Fruit fly (Drosophila melanogaster) whole organism, embryonic: ENCODE data around the gene CG14664.
A peak's percentile ranks its signal among the peaks of the same experiment; 100 is the strongest.

Experiments
- ATbp ChIP-seq: fragments of 200-800 bp; sonication (Bioruptor generic); optimal IDR thresholded peaks from 2 replicates; lab custom pipeline; 2017; ENCODE audit warnings: missing biosample characterization, mild to moderate bottlenecking, missing genetic modification characterization, missing genetic modification reagents
- B-H1 ChIP-seq: fragments of 200-800 bp; sonication (Bioruptor generic); IDR thresholded peaks from 3 replicates; pipeline ENCODE4 v1.3.6; 2022; ENCODE audit warnings: missing biosample characterization, missing genetic modification characterization
- BtbVII ChIP-seq: fragments of 200-800 bp; sonication (Bioruptor generic); optimal IDR thresholded peaks from 3 replicates; lab custom pipeline; 2017; ENCODE audit warnings: missing biosample characterization, mild to moderate bottlenecking, missing genetic modification characterization
- CG10431 ChIP-seq: fragments of 200-800 bp; sonication (Bioruptor generic); optimal IDR thresholded peaks from 3 replicates; lab custom pipeline; 2018; ENCODE audit warnings: missing biosample characterization, mild to moderate bottlenecking, missing genetic modification characterization
- CG11504 ChIP-seq: fragments of 200-800 bp; sonication (Bioruptor generic); optimal IDR thresholded peaks from 3 replicates; lab custom pipeline; 2019; ENCODE audit warnings: missing biosample characterization, mild to moderate bottlenecking, missing genetic modification characterization, moderate library complexity
- CG11560 ChIP-seq: fragments of 200-800 bp; sonication (Bioruptor generic); IDR thresholded peaks from 3 replicates; pipeline ENCODE4 v1.3.6; 2022; ENCODE audit warnings: missing biosample characterization, missing genetic modification characterization
- CG12071 ChIP-seq: fragments of 200-800 bp; sonication (Bioruptor generic); optimal IDR thresholded peaks from 3 replicates; lab custom pipeline; 2018; ENCODE audit warnings: missing biosample characterization, mild to moderate bottlenecking, missing genetic modification characterization
- CG13894 ChIP-seq: fragments of 200-800 bp; sonication (Bioruptor generic); optimal IDR thresholded peaks from 3 replicates; lab custom pipeline; 2018; ENCODE audit warnings: missing biosample characterization, mild to moderate bottlenecking, missing genetic modification characterization, moderate library complexity
- CG14860 ChIP-seq: fragments of 200-800 bp; sonication (Bioruptor generic); IDR thresholded peaks from 3 replicates; pipeline ENCODE4 v1.3.6; 2022; ENCODE audit warnings: missing biosample characterization, missing genetic modification characterization; ENCODE audit not compliant: partially characterized antibody
- CG15269 ChIP-seq: fragments of 200-800 bp; sonication (Bioruptor generic); optimal IDR thresholded peaks from 2 replicates; lab custom pipeline; 2018; ENCODE audit warnings: missing biosample characterization, mild to moderate bottlenecking, missing genetic modification characterization, moderate library complexity
- CG1529 ChIP-seq: fragments of 200-800 bp; sonication (Bioruptor generic); optimal IDR thresholded peaks from 3 replicates; lab custom pipeline; 2018; ENCODE audit warnings: missing biosample characterization, missing genetic modification characterization
- CG17912 ChIP-seq: fragments of 200-800 bp; sonication (Bioruptor generic); optimal IDR thresholded peaks from 2 replicates; lab custom pipeline; 2018; ENCODE audit warnings: missing biosample characterization, mild to moderate bottlenecking, missing genetic modification characterization
- CG1832 ChIP-seq: fragments of 200-800 bp; sonication (Bioruptor generic); optimal IDR thresholded peaks from 2 replicates; lab custom pipeline; 2017; ENCODE audit warnings: missing biosample characterization, mild to moderate bottlenecking, missing genetic modification characterization, inconsistent platforms
- CG2116 ChIP-seq: fragments of 200-800 bp; sonication (Bioruptor generic); optimal IDR thresholded peaks from 3 replicates; lab custom pipeline; 2018; ENCODE audit warnings: missing biosample characterization, mild to moderate bottlenecking, missing genetic modification characterization
- CG2889 ChIP-seq: fragments of 200-800 bp; sonication (Bioruptor generic); IDR thresholded peaks from 3 replicates; pipeline ENCODE4 v1.3.6; 2022; ENCODE audit warnings: missing biosample characterization, missing genetic modification characterization
- CG3838 ChIP-seq: fragments of 200-800 bp; sonication (Bioruptor generic); optimal IDR thresholded peaks from 3 replicates; lab custom pipeline; 2016; ENCODE audit warnings: missing biosample characterization, missing genetic modification characterization
- CG6175 ChIP-seq: fragments of 200-800 bp; sonication (Bioruptor generic); IDR thresholded peaks from 3 replicates; pipeline ENCODE4 v1.3.6; 2022; ENCODE audit warnings: missing biosample characterization, missing genetic modification characterization
- CG7357 ChIP-seq: fragments of 200-800 bp; sonication (Bioruptor generic); IDR thresholded peaks from 3 replicates; pipeline ENCODE4 v1.3.6; 2022; ENCODE audit warnings: missing biosample characterization, missing genetic modification characterization
- CG7963 ChIP-seq: fragments of 200-800 bp; sonication (Bioruptor generic); IDR thresholded peaks from 3 replicates; pipeline ENCODE4 v1.3.6; 2022; ENCODE audit warnings: missing biosample characterization, missing genetic modification characterization; ENCODE audit not compliant: partially characterized antibody
- Chrac-16 ChIP-seq: fragments of 200-800 bp; sonication (Bioruptor generic); optimal IDR thresholded peaks from 3 replicates; lab custom pipeline; 2016; ENCODE audit warnings: missing biosample characterization, missing genetic modification characterization
- D ChIP-seq, 2 experiments: fragments of 200-800 bp in 1 of 2; fragments of >200 bp in 1 of 2; sonication (Bioruptor generic) in 1 of 2; optimal IDR thresholded peaks; 2 replicates in 1 of 2; 3 replicates in 1 of 2; lab custom pipeline; 2017; ENCODE audit warnings: mild to moderate bottlenecking in 1 of 2, missing biosample characterization in 1 of 2, missing genetic modification characterization in 1 of 2, missing genetic modification reagents in 1 of 2
- Dip2 ChIP-seq: fragments of 200-800 bp; sonication (Bioruptor generic); IDR thresholded peaks from 2 replicates; pipeline ENCODE4 v1.3.6; 2022; ENCODE audit warnings: missing biosample characterization, missing genetic modification characterization
- Doc2 ChIP-seq: fragments of 200-800 bp; sonication (Bioruptor generic); IDR thresholded peaks from 2 replicates; pipeline ENCODE4 v1.3.6; 2022; ENCODE audit warnings: missing biosample characterization, missing genetic modification characterization
- ERR ChIP-seq: fragments of 200-800 bp; sonication (Bioruptor generic); optimal IDR thresholded peaks from 2 replicates; lab custom pipeline; 2016; ENCODE audit warnings: missing biosample characterization, missing genetic modification characterization
- Ets65A ChIP-seq: fragments of 200-800 bp; sonication (Bioruptor generic); peaks from one replicate; lab custom pipeline; 2016; ENCODE audit warnings: missing biosample characterization, missing genetic modification characterization
- HLH54F ChIP-seq: fragments of 200-800 bp; sonication (Bioruptor generic); optimal IDR thresholded peaks from 3 replicates; lab custom pipeline; 2016; ENCODE audit warnings: missing biosample characterization, missing genetic modification characterization
- Mrtf ChIP-seq: fragments of 200-800 bp; sonication (Bioruptor generic); IDR thresholded peaks from 3 replicates; pipeline ENCODE4 v1.3.6; 2022; ENCODE audit warnings: missing biosample characterization, missing genetic modification characterization
- Rfx ChIP-seq: fragments of 200-800 bp; sonication (Bioruptor generic); IDR thresholded peaks from 2 replicates; pipeline ENCODE4 v1.3.6; 2022; ENCODE audit warnings: missing biosample characterization, missing genetic modification characterization
- ab ChIP-seq: fragments of 200-800 bp; sonication (Bioruptor generic); optimal IDR thresholded peaks from 2 replicates; lab custom pipeline; 2016; ENCODE audit warnings: missing biosample characterization, missing genetic modification characterization
- ara ChIP-seq: fragments of 200-800 bp; sonication (Bioruptor generic); IDR thresholded peaks from 2 replicates; pipeline ENCODE4 v1.3.6; 2022; ENCODE audit warnings: missing biosample characterization, missing genetic modification characterization
- cg ChIP-seq: fragments of 200-800 bp; sonication (Bioruptor generic); optimal IDR thresholded peaks from 3 replicates; lab custom pipeline; 2019; ENCODE audit warnings: missing biosample characterization, mild to moderate bottlenecking, missing genetic modification characterization, moderate library complexity
- ci ChIP-seq: fragments of 200-800 bp; sonication (Bioruptor generic); IDR thresholded peaks from 3 replicates; pipeline ENCODE4 v1.3.6; 2022; ENCODE audit warnings: missing biosample characterization, missing genetic modification characterization
- crp ChIP-seq, 2 experiments: fragments of 200-800 bp; sonication (Bioruptor generic); optimal IDR thresholded peaks; 2 replicates in 1 of 2; 3 replicates in 1 of 2; lab custom pipeline; 2017; ENCODE audit warnings: missing biosample characterization in 2 of 2, missing genetic modification characterization in 2 of 2, mild to moderate bottlenecking in 1 of 2, moderate library complexity in 1 of 2
- cwo ChIP-seq: fragments of 200-800 bp; sonication (Bioruptor generic); optimal IDR thresholded peaks from 3 replicates; lab custom pipeline; 2017; ENCODE audit warnings: missing biosample characterization, missing genetic modification characterization, mild to moderate bottlenecking, moderate library complexity, missing genetic modification reagents
- dmrt99B ChIP-seq: fragments of 200-800 bp; sonication (Bioruptor generic); optimal IDR thresholded peaks from 2 replicates; lab custom pipeline; 2018; ENCODE audit warnings: missing biosample characterization, mild to moderate bottlenecking, missing genetic modification characterization, moderate library complexity
- eve ChIP-seq, 2 experiments: fragments of >200 bp; optimal IDR thresholded peaks; 2 replicates each; lab custom pipeline; 2017; ENCODE audit warnings: missing biosample characterization in 2 of 2, missing genetic modification characterization in 2 of 2
- lbe ChIP-seq: fragments of 200-800 bp; sonication (Bioruptor generic); optimal IDR thresholded peaks from 2 replicates; lab custom pipeline; 2016; ENCODE audit warnings: missing biosample characterization, mild to moderate bottlenecking, missing genetic modification characterization
- mirr ChIP-seq: fragments of 200-800 bp; sonication (Bioruptor generic); optimal IDR thresholded peaks from 3 replicates; lab custom pipeline; 2018; ENCODE audit warnings: missing biosample characterization, mild to moderate bottlenecking, missing genetic modification characterization
- peb ChIP-seq: fragments of 200-800 bp; sonication (Bioruptor generic); IDR thresholded peaks from 2 replicates; pipeline ENCODE4 v1.3.6; 2022; ENCODE audit warnings: missing biosample characterization, missing genetic modification characterization
- ranshi ChIP-seq: fragments of 200-800 bp; sonication (Bioruptor generic); IDR thresholded peaks from 2 replicates; pipeline ENCODE4 v1.3.6; 2022; ENCODE audit warnings: missing biosample characterization, missing genetic modification characterization
- scrt ChIP-seq: fragments of 200-800 bp; sonication (Bioruptor generic); optimal IDR thresholded peaks from 2 replicates; lab custom pipeline; 2018; ENCODE audit warnings: missing biosample characterization, mild to moderate bottlenecking, missing genetic modification characterization, moderate library complexity
- sd ChIP-seq: fragments of 200-800 bp; sonication (Bioruptor generic); optimal IDR thresholded peaks from 3 replicates; lab custom pipeline; 2018; ENCODE audit warnings: missing biosample characterization, mild to moderate bottlenecking, missing genetic modification characterization, moderate library complexity
- seq ChIP-seq: fragments of 200-800 bp; sonication (Bioruptor generic); IDR thresholded peaks from 2 replicates; pipeline ENCODE4 v1.3.6; 2022; ENCODE audit warnings: missing biosample characterization, missing genetic modification characterization
- sim ChIP-seq: fragments of 200-800 bp; sonication (Bioruptor generic); IDR thresholded peaks from 2 replicates; pipeline ENCODE4 v1.3.6; 2022; ENCODE audit warnings: missing biosample characterization, missing genetic modification characterization
- slbo ChIP-seq: fragments of 200-800 bp; sonication (Bioruptor generic); IDR thresholded peaks from 2 replicates; pipeline ENCODE4 v1.3.6; 2022; ENCODE audit warnings: missing biosample characterization, missing genetic modification characterization
- toy ChIP-seq: fragments of 200-800 bp; sonication (Bioruptor generic); IDR thresholded peaks from 2 replicates; pipeline ENCODE4 v1.3.6; 2022; ENCODE audit warnings: missing biosample characterization, missing genetic modification characterization
- tup ChIP-seq: fragments of 200-800 bp; sonication (Bioruptor generic); optimal IDR thresholded peaks from 2 replicates; lab custom pipeline; 2016; ENCODE audit warnings: missing biosample characterization, mild to moderate bottlenecking, missing genetic modification characterization, moderate library complexity

Gene CG14664

DNA sequence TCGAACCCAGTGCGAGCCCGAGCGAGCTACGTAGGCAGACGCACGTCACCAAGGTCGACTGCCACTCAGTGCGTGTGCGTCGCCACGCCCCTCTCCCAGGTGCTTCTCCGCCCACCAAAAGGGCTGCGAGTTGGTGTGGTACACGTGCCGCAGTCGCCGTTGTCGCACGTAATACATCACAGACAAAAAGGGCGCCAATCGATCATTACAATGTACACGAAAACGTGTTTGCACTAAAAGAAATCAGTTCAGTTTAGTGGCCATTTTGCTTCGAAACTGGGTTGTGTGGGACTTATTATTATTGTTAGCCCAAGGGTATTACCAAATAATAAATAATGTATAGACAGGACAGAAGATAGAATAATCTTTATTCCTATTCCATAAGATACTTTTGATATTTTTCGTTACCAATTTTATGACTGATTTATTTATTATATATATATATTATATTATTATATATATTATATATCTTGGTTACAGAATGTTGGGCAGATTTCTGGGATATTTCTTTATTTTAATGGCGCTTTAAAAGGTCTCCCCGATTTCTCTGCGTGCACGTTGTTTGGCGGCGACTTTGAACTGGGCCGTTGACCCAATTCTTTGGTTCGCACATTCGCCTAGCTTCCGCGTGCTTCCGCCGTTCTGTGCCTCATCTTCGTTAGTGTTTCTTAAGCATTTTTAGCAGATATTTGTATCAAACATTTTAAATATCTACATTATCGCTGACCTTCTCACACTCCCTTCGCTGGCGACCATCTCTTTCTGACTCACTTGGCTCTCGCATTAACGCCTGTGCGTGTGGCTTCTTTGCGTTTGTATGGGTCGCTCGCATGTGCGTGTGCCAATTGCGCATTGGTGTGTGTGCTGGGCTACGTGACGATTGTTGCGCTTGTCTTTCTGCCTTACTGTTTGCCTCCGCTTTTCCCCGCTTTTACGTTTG lies 39.6 kb downstream of the CG14664 start (continued):
- TF ChIP-seq toy (GFP tag; lab: Robert Waterston, UW) (no peak), scrt (GFP tag; lab: Kevin White, UChicago) (peak; percentile 61), Doc2 (GFP tag; lab: Robert Waterston, UW) (no peak), CG11560 (tag; lab: Robert Waterston, UW) (peak; percentile 73; the same call in 2 of the 3 replicates), lbe (GFP tag; lab: Kevin White, UChicago) (no peak), CG2889 (GFP tag; lab: Robert Waterston, UW) (0 out of 3 replicates have a peak, but pooled peaks have one; percentile 39), cg (GFP tag; lab: Kevin White, UChicago) (peak; percentile 97), CG6175 (no peak; the same call in 2 of the 3 replicates), ranshi (GFP tag; lab: Robert Waterston, UW) (no peak; the same call in 1 of the 2 replicates), BtbVII (peak; percentile 89), CG12071 (GFP tag; lab: Kevin White, UChicago) (peak; percentile 55), mirr (GFP tag; lab: Kevin White, UChicago) (peak; percentile 69), sim (GFP tag; lab: Robert Waterston, UW) (no peak), seq (peak; percentile 79), CG10431 (GFP tag; lab: Kevin White, UChicago) (peak; percentile 13), Ets65A (GFP tag; lab: Kevin White, UChicago) (peak; percentile 64), D (optimal IDR thresholded peaks at IDR 0.05; lab: Kevin White, UChicago) (no peak), D (GFP tag; optimal IDR thresholded peaks at IDR 0.05; lab: Kevin White, UChicago) (peak; percentile 86), Mrtf (peak; percentile 66; the same call in 2 of the 3 replicates), CG13894 (tag; lab: Kevin White, UChicago) (peak; percentile 25), ab (GFP tag; lab: Kevin White, UChicago) (peak; percentile 47), eve (GFP tag; optimal IDR thresholded peaks at IDR 0.05; lab: Kevin White, UChicago) (no peak), slbo (GFP tag; lab: Robert Waterston, UW) (peak; percentile 76), CG17912 (GFP tag; lab: Kevin White, UChicago) (peak; percentile 45), CG15269 (tag; lab: Kevin White, UChicago) (peak; percentile 93), Rfx (GFP tag; lab: Robert Waterston, UW) (peak; percentile 83), tup (GFP tag; lab: Kevin White, UChicago) (peak; percentile 34), B-H1 (GFP tag; lab: Robert Waterston, UW) (peak; percentile 51; the same call in 2 of the 3 replicates), ara (GFP tag; lab: Robert Waterston, UW) (peak; percentile 66), crp (GFP tag; optimal IDR thresholded peaks at IDR 0.05; lab: Kevin White, UChicago) (peak in 1 of 2 experiments; percentile 25), ci (peak; percentile 61; the same call in 1 of the 3 replicates), CG7963 (GFP tag; lab: Robert Waterston, UW) (no peak), CG2116 (GFP tag; lab: Kevin White, UChicago) (peak; percentile 22), CG3838 (GFP tag; lab: Kevin White, UChicago) (no peak), CG14860 (GFP tag; lab: Robert Waterston, UW) (no peak), ERR (GFP tag; lab: Kevin White, UChicago) (peak; percentile 38), HLH54F (GFP tag; lab: Kevin White, UChicago) (no peak), Chrac-16 (GFP tag; lab: Kevin White, UChicago) (peak; percentile 54), ATbp (peak; percentile 66), dmrt99B (tag; lab: Kevin White, UChicago) (peak; percentile 90), CG1529 (GFP tag; lab: Kevin White, UChicago) (peak; percentile 52), cwo (GFP tag; lab: Kevin White, UChicago) (peak; percentile 97), CG1832 (no peak), CG7357 (peak; percentile 73), peb (GFP tag; lab: Robert Waterston, UW) (no peak), CG11504 (tag; lab: Kevin White, UChicago) (peak; percentile 93), sd (tag; lab: Kevin White, UChicago) (peak; percentile 98), Dip2 (GFP tag; lab: Robert Waterston, UW) (no peak)
